Fruit fly (Drosophila melanogaster) whole organism, embryonic: Measurements from ENCODE around the gene mRpL55.

Source experiments
- Adf1 ChIP-seq: fragments of 200-800 bp; sonication (Bioruptor generic); IDR thresholded peaks from 2 replicates; pipeline ENCODE4 v1.3.6; 2022; ENCODE audit warnings: missing biosample characterization, missing genetic modification characterization
- CG10565 ChIP-seq: fragments of 200-800 bp; sonication (Bioruptor generic); optimal IDR thresholded peaks from 3 replicates; lab custom pipeline; 2016; ENCODE audit warnings: missing biosample characterization, mild to moderate bottlenecking, missing genetic modification characterization
- CG13287 ChIP-seq: fragments of 200-800 bp; sonication (Bioruptor generic); IDR thresholded peaks from 2 replicates; pipeline ENCODE4 v1.3.6; 2022; ENCODE audit warnings: missing biosample characterization, missing genetic modification characterization; ENCODE audit not compliant: partially characterized antibody
- CG16779 ChIP-seq: fragments of 200-800 bp; sonication (Bioruptor generic); IDR thresholded peaks from 2 replicates; pipeline ENCODE4 v1.3.6; 2022; ENCODE audit warnings: missing biosample characterization, missing genetic modification characterization
- CG18599 ChIP-seq: fragments of 200-800 bp; sonication (Bioruptor generic); optimal IDR thresholded peaks from 3 replicates; lab custom pipeline; 2017; ENCODE audit warnings: missing biosample characterization, missing genetic modification characterization, mild to moderate bottlenecking, moderate library complexity, missing genetic modification reagents
- CG2129 ChIP-seq: fragments of 200-800 bp; sonication (Bioruptor generic); IDR thresholded peaks from 2 replicates; pipeline ENCODE4 v1.3.6; 2022; ENCODE audit warnings: missing biosample characterization, missing genetic modification characterization; ENCODE audit not compliant: partially characterized antibody
- CG32532 ChIP-seq: fragments of 200-800 bp; sonication (Bioruptor generic); IDR thresholded peaks from 2 replicates; pipeline ENCODE4 v1.3.6; 2022; ENCODE audit warnings: missing biosample characterization, missing genetic modification characterization
- CG4424 ChIP-seq: fragments of 200-800 bp; sonication (Bioruptor generic); optimal IDR thresholded peaks from 3 replicates; lab custom pipeline; 2016; ENCODE audit warnings: missing biosample characterization, missing genetic modification characterization
- CG6175 ChIP-seq: fragments of 200-800 bp; sonication (Bioruptor generic); IDR thresholded peaks from 3 replicates; pipeline ENCODE4 v1.3.6; 2022; ENCODE audit warnings: missing biosample characterization, missing genetic modification characterization
- CG6813 ChIP-seq: fragments of 200-800 bp; sonication (Bioruptor generic); optimal IDR thresholded peaks from 2 replicates; lab custom pipeline; 2017; ENCODE audit warnings: missing biosample characterization, missing genetic modification characterization, mild to moderate bottlenecking, moderate library complexity, missing genetic modification reagents
- CG9932 ChIP-seq: fragments of 200-800 bp; sonication (Bioruptor generic); IDR thresholded peaks from 2 replicates; pipeline ENCODE4 v1.3.6; 2022; ENCODE audit warnings: missing biosample characterization, missing genetic modification characterization
- D19B ChIP-seq: fragments of 200-800 bp; sonication (Bioruptor generic); optimal IDR thresholded peaks from 2 replicates; lab custom pipeline; 2017; ENCODE audit warnings: missing biosample characterization, mild to moderate bottlenecking, missing genetic modification characterization
- Dll ChIP-seq: fragments of 200-800 bp; sonication (Bioruptor generic); IDR thresholded peaks from 4 replicates; pipeline ENCODE4 v1.3.6; 2022; ENCODE audit warnings: missing biosample characterization, missing genetic modification characterization; ENCODE audit not compliant: partially characterized antibody
- Doc2 ChIP-seq: fragments of 200-800 bp; sonication (Bioruptor generic); IDR thresholded peaks from 2 replicates; pipeline ENCODE4 v1.3.6; 2022; ENCODE audit warnings: missing biosample characterization, missing genetic modification characterization
- E2f2 ChIP-seq: fragments of 200-800 bp; sonication (Bioruptor generic); IDR thresholded peaks from 2 replicates; pipeline ENCODE4 v1.3.6; 2022; ENCODE audit warnings: missing biosample characterization, missing genetic modification characterization
- HmgZ ChIP-seq: fragments of 200-800 bp; sonication (Bioruptor generic); optimal IDR thresholded peaks from 2 replicates; lab custom pipeline; 2018; ENCODE audit warnings: missing biosample characterization, mild to moderate bottlenecking, missing genetic modification characterization
- Hmr ChIP-seq: fragments of 200-800 bp; sonication (Bioruptor generic); optimal IDR thresholded peaks from 3 replicates; lab custom pipeline; 2017; ENCODE audit warnings: mild to moderate bottlenecking, missing biosample characterization, missing genetic modification reagents, missing genetic modification characterization
- MTF-1 ChIP-seq: fragments of 200-800 bp; sonication (Bioruptor generic); optimal IDR thresholded peaks from 2 replicates; lab custom pipeline; 2018; ENCODE audit warnings: missing biosample characterization, mild to moderate bottlenecking, missing genetic modification characterization, borderline replicate concordance
- Med ChIP-seq: fragments of 200-800 bp; sonication (Bioruptor generic); peaks from one replicate; lab custom pipeline; 2016; ENCODE audit warnings: missing biosample characterization, missing genetic modification characterization, mild to moderate bottlenecking, inconsistent platforms, moderate library complexity
- Nf-YB ChIP-seq: fragments of 200-800 bp; sonication (Bioruptor generic); optimal IDR thresholded peaks from 3 replicates; lab custom pipeline; 2019; ENCODE audit warnings: missing biosample characterization, mild to moderate bottlenecking, missing genetic modification characterization, moderate library complexity
- Nf-YC ChIP-seq: fragments of 200-800 bp; optimal IDR thresholded peaks from 3 replicates; lab custom pipeline; 2019; ENCODE audit warnings: missing biosample characterization, mild to moderate bottlenecking, missing genetic modification characterization, moderate library complexity
- PHDP ChIP-seq: fragments of 200-800 bp; sonication (Bioruptor generic); optimal IDR thresholded peaks from 3 replicates; lab custom pipeline; 2018; ENCODE audit warnings: missing biosample characterization, mild to moderate bottlenecking, missing genetic modification characterization, moderate library complexity
- Rfx ChIP-seq: fragments of 200-800 bp; sonication (Bioruptor generic); IDR thresholded peaks from 2 replicates; pipeline ENCODE4 v1.3.6; 2022; ENCODE audit warnings: missing biosample characterization, missing genetic modification characterization
- Side ChIP-seq: fragments of 200-800 bp; sonication (Bioruptor generic); optimal IDR thresholded peaks from 2 replicates; lab custom pipeline; 2016; ENCODE audit warnings: missing biosample characterization, missing genetic modification characterization
- Trl ChIP-seq, 3 experiments: fragments of >200 bp in 2 of 3; fragments of 200-800 bp in 1 of 3; sonication (Bioruptor generic) in 1 of 3; optimal IDR thresholded peaks; 2 replicates in 1 of 3; 3 replicates in 2 of 3; lab custom pipeline; 2016 to 2017; ENCODE audit warnings: missing biosample characterization in 1 of 3, missing genetic modification characterization in 1 of 3
- abd-A ChIP-seq: fragments of 200-800 bp; sonication (Bioruptor generic); optimal IDR thresholded peaks from 3 replicates; lab custom pipeline; 2019; ENCODE audit warnings: missing biosample characterization, mild to moderate bottlenecking, missing genetic modification characterization, moderate library complexity
- caup ChIP-seq: fragments of 200-800 bp; sonication (Bioruptor generic); optimal IDR thresholded peaks from 3 replicates; lab custom pipeline; 2017; ENCODE audit warnings: missing biosample characterization, mild to moderate bottlenecking, missing genetic modification characterization, moderate library complexity; ENCODE audit not compliant: severe bottlenecking
- chinmo ChIP-seq: fragments of 200-800 bp; sonication (Bioruptor generic); IDR thresholded peaks from 4 replicates; pipeline ENCODE4 v1.3.6; 2022; ENCODE audit warnings: missing biosample characterization, missing genetic modification characterization; ENCODE audit not compliant: partially characterized antibody
- croc ChIP-seq: fragments of 200-800 bp; sonication (Bioruptor generic); conservative IDR thresholded peaks from 3 replicates; pipeline ENCODE4 v1.3.6; 2022; ENCODE audit warnings: missing biosample characterization, missing genetic modification characterization
- ems ChIP-seq: fragments of 200-800 bp; sonication (Bioruptor generic); optimal IDR thresholded peaks from 3 replicates; lab custom pipeline; 2016; ENCODE audit warnings: missing biosample characterization, missing genetic modification characterization
- exex ChIP-seq: fragments of 200-800 bp; sonication (Bioruptor generic); optimal IDR thresholded peaks from 4 replicates; lab custom pipeline; 2018; ENCODE audit warnings: missing biosample characterization, mild to moderate bottlenecking, missing genetic modification characterization, moderate library complexity
- hkb ChIP-seq, 2 experiments: fragments of 200-800 bp in 1 of 2; fragments of >200 bp in 1 of 2; sonication (Bioruptor generic) in 1 of 2; IDR thresholded peaks in 1 of 2; optimal IDR thresholded peaks in 1 of 2; 2 replicates each; pipeline versions ENCODE4 v1.3.6 to Lab custom; 2017 to 2022; ENCODE audit warnings: missing biosample characterization in 1 of 2, missing genetic modification characterization in 1 of 2
- lab ChIP-seq: fragments of 200-800 bp; sonication (Bioruptor generic); optimal IDR thresholded peaks from 3 replicates; lab custom pipeline; 2017; ENCODE audit warnings: missing biosample characterization, missing genetic modification characterization, mild to moderate bottlenecking, moderate library complexity, missing genetic modification reagents
- lilli ChIP-seq: fragments of 200-800 bp; sonication (Bioruptor generic); optimal IDR thresholded peaks from 3 replicates; lab custom pipeline; 2016; ENCODE audit warnings: missing biosample characterization, missing genetic modification characterization
- maf-S ChIP-seq: fragments of 200-800 bp; sonication (Bioruptor generic); optimal IDR thresholded peaks from 2 replicates; lab custom pipeline; 2016; ENCODE audit warnings: missing biosample characterization, missing genetic modification characterization
- rib ChIP-seq: fragments of 200-800 bp; sonication (Bioruptor generic); IDR thresholded peaks from 2 replicates; pipeline ENCODE4 v1.3.6; 2022; ENCODE audit warnings: missing biosample characterization, missing genetic modification characterization
- row ChIP-seq: fragments of 200-800 bp; sonication (Bioruptor generic); IDR thresholded peaks from 3 replicates; pipeline ENCODE4 v1.3.6; 2022; ENCODE audit warnings: missing biosample characterization, missing genetic modification characterization
- sd ChIP-seq: fragments of 200-800 bp; sonication (Bioruptor generic); optimal IDR thresholded peaks from 3 replicates; lab custom pipeline; 2018; ENCODE audit warnings: missing biosample characterization, mild to moderate bottlenecking, missing genetic modification characterization, moderate library complexity
- sens ChIP-seq: fragments of 200-800 bp; sonication (Bioruptor generic); peaks from one replicate; lab custom pipeline; 2016; ENCODE audit warnings: missing biosample characterization, missing genetic modification characterization
- sug ChIP-seq: fragments of 200-800 bp; optimal IDR thresholded peaks from 2 replicates; lab custom pipeline; 2019; ENCODE audit warnings: missing biosample characterization, mild to moderate bottlenecking, missing genetic modification characterization, moderate library complexity
- tgo ChIP-seq: fragments of 200-800 bp; sonication (Bioruptor generic); IDR thresholded peaks from 3 replicates; pipeline ENCODE4 v1.3.6; 2022; ENCODE audit warnings: missing biosample characterization, missing genetic modification characterization
- tio ChIP-seq: fragments of 200-800 bp; sonication (Bioruptor generic); optimal IDR thresholded peaks from 2 replicates; lab custom pipeline; 2017; ENCODE audit warnings: missing biosample characterization, missing genetic modification characterization, inconsistent platforms
- twi ChIP-seq: fragments of 200-800 bp; optimal IDR thresholded peaks from 2 replicates; lab custom pipeline; 2019; ENCODE audit warnings: missing biosample characterization, mild to moderate bottlenecking, missing genetic modification characterization, moderate library complexity
- vfl ChIP-seq: fragments of 200-800 bp; sonication (Bioruptor generic); optimal IDR thresholded peaks from 2 replicates; lab custom pipeline; 2016; ENCODE audit warnings: missing biosample characterization, missing genetic modification characterization

The mRpL55 gene

DNA sequence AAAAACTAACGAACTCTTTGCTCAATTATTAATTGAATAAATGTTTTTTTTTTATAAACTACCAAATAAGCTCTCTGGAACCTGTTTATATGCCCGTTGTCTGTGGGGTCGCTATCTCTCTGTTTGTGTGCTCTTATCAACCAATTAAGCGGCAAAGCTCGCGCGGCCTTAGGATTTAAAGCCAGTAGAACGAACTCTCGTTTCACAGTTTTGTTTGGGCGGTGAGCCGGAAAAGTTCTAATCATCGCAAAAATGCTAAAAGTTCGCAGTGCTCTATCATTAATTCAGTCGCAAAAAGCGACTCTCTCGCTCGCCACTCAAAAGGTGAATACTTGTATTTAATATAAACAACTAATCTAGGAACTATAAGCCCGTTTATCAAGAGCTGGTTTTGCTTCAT, 40.3 kb upstream of the mRpL55 start, which contains the start of gene Cyp12a4:
Gene Cyp12a4 (plus strand): TSS at position 202 of the 400 bp plus-strand sequence.
- peak; percentile 23 for TF ChIP-seq Med
- TF ChIP-seq caup (GFP tag; lab: Kevin White, UChicago): no peak
- peak; percentile 15; the same call in 1 of the 2 replicates for TF ChIP-seq Adf1 (GFP tag; lab: Robert Waterston, UW)
- peak in 1 of 2 experiments; percentile 16 for TF ChIP-seq Trl (optimal IDR thresholded peaks at IDR 0.05; lab: Kevin White, UChicago)
- TF ChIP-seq Trl (GFP tag; optimal IDR thresholded peaks at IDR 0.05; lab: Kevin White, UChicago): no peak
- TF ChIP-seq lab (GFP tag; lab: Kevin White, UChicago): peak; percentile 38
- TF ChIP-seq CG4424 (GFP tag; lab: Kevin White, UChicago): no peak
- TF ChIP-seq Doc2: no peak
- TF ChIP-seq rib (GFP tag; lab: Robert Waterston, UW): peak; percentile 56; the same call in 1 of the 2 replicates
- TF ChIP-seq Dll: no peak
- no peak for TF ChIP-seq maf-S (GFP tag; lab: Kevin White, UChicago)
- no peak for TF ChIP-seq tio (GFP tag; lab: Kevin White, UChicago)
- peak; percentile 76 for TF ChIP-seq exex (tag; lab: Kevin White, UChicago)
- no peak for TF ChIP-seq tgo (GFP tag; lab: Robert Waterston, UW)
- TF ChIP-seq abd-A: no peak
- TF ChIP-seq sug: peak; percentile 78
- peak; percentile 21 for TF ChIP-seq sens (GFP tag; lab: Kevin White, UChicago)
- peak; percentile 8 for TF ChIP-seq CG18599 (GFP tag; lab: Kevin White, UChicago)
- no peak for TF ChIP-seq ems
- no peak for TF ChIP-seq E2f2 (GFP tag; lab: Robert Waterston, UW)

DNA sequence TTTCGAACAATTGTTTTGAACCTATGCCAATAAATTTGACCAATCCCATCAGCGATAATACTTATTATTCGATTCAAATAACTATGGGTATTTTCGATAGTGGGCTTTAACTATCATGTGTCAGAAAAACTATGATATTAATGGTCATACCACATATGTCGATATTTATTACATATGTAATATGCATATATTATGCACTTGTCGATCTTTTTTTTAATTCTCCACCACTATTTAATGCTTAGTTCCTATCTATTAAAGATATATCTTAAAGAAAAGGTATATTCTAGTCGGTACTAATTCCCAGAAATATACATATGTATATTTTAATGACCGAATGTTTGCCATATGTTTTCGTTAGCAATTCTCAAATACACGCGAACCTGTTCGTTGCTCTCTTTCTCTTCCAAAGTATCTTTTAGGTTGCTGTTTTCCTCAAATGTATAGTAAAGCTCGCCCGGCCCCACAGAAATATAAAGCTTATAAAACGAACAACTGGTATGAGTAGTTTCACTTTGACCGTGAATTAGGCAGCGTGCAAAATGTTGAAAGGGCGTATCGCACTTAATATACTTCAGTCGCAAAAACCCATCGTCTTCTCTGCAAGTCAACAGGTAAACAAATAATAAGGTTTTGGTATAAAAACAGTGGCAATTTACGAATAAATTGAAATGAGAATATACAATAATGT, 37.6 kb upstream of the mRpL55 start, which contains the start of gene Cyp12a5:
Gene Cyp12a5 (plus strand): TSS at position 503 of the 688 bp plus-strand sequence.
- TF ChIP-seq MTF-1 (GFP tag; lab: Kevin White, UChicago) (no peak), CG13287 (GFP tag; lab: Robert Waterston, UW) (no peak), CG2129 (GFP tag; lab: Robert Waterston, UW) (no peak), exex (tag; lab: Kevin White, UChicago) (peak; percentile 23), D19B (GFP tag; lab: Kevin White, UChicago) (peak; percentile 89), row (GFP tag; lab: Robert Waterston, UW) (peak; percentile 64), CG16779 (GFP tag; lab: Robert Waterston, UW) (no peak), chinmo (0 out of 4 replicates have a peak, but pooled peaks have one; percentile 18), HmgZ (tag; lab: Kevin White, UChicago) (no peak), Nf-YC (peak; percentile 69), twi (tag; lab: Kevin White, UChicago) (peak; percentile 40), Rfx (no peak), Side (GFP tag; lab: Kevin White, UChicago) (no peak), Nf-YB (GFP tag; lab: Kevin White, UChicago) (peak; percentile 86), CG6813 (GFP tag; lab: Kevin White, UChicago) (no peak), CG6175 (GFP tag; lab: Robert Waterston, UW) (no peak), CG32532 (0 out of 2 replicates have a peak, but pooled peaks have one; percentile 11), CG9932 (GFP tag; lab: Robert Waterston, UW) (0 out of 2 replicates have a peak, but pooled peaks have one; percentile 25), Trl (optimal IDR thresholded peaks at IDR 0.05; lab: Kevin White, UChicago) (peak in 1 of 2 experiments; percentile 21), Trl (GFP tag; optimal IDR thresholded peaks at IDR 0.05; lab: Kevin White, UChicago) (no peak), lilli (GFP tag; lab: Kevin White, UChicago) (peak; percentile 19), Hmr (GFP tag; lab: Kevin White, UChicago) (peak; percentile 20), croc (no peak), PHDP (peak; percentile 23), vfl (GFP tag; lab: Kevin White, UChicago) (no peak), CG10565 (GFP tag; lab: Kevin White, UChicago) (no peak), sd (tag; lab: Kevin White, UChicago) (peak; percentile 47), hkb (optimal IDR thresholded peaks at IDR 0.05; lab: Kevin White, UChicago) (no peak), hkb (GFP tag; IDR thresholded peaks at IDR 0.05; lab: Robert Waterston, UW) (no peak)
